Fruit fly (Drosophila melanogaster): ENCODE results near the gene Msp300.

Gene Msp300

DNA sequence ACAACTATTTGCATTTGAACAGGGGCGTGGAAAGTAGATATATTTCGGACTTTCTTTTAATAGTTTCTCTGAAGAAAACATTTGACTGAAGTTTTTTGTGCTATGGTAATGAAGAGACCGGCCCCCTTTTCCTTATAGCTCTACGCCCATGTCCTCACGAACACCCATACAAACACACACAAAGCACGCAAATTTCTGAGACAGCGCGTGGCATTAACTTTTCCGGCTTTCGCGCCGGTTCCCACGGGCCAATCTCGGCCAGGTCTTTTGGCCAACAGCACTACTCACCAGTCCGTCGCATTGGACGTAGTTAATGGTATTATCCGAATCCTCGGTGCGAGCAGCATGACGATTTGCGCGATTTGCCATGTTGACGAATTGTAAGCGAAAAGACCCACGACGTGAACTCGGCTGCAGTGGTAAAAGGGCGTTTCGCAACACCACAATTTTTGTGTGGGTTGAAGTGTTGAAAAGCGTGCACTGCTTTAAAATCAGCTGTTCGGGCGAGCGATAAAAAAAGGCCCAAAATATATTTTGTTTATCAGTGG lies 48.2 kb upstream of the Msp300 start, which contains the start of gene senju (continued):
- TF ChIP-seq cwo (GFP tag; optimal IDR thresholded peaks at IDR 0.05), result peak; percentile 79
- peak; percentile 30 for TF ChIP-seq bigmax (GFP tag; optimal IDR thresholded peaks at IDR 0.05)
- TF ChIP-seq sens-2 (GFP tag; IDR thresholded peaks at IDR 0.05), result peak; percentile 76
- TF ChIP-seq gce (GFP tag; IDR thresholded peaks at IDR 0.05), result peak; percentile 79; the same call in 2 of the 3 replicates
- peak; percentile 93 for TF ChIP-seq cg (GFP tag; optimal IDR thresholded peaks at IDR 0.05)
- TF ChIP-seq Sry-δ (GFP tag; optimal IDR thresholded peaks at IDR 0.05), result peak; percentile 45
- TF ChIP-seq otp (GFP tag; IDR thresholded peaks at IDR 0.05), result peak; percentile 57
- TF ChIP-seq CG10979 (tag; optimal IDR thresholded peaks at IDR 0.05), result peak; percentile 76
- TF ChIP-seq CG17361 (GFP tag; IDR thresholded peaks at IDR 0.05), result peak; percentile 78
- TF ChIP-seq tup (GFP tag; optimal IDR thresholded peaks at IDR 0.05), result no peak
- TF ChIP-seq CG6791 (GFP tag; IDR thresholded peaks at IDR 0.05; ENCODE audit: partially characterized antibody), result peak; percentile 54
- TF ChIP-seq dimm (GFP tag; IDR thresholded peaks at IDR 0.05), result no peak
- peak; percentile 90 for TF ChIP-seq gro (GFP tag; optimal IDR thresholded peaks at IDR 0.05)
- peak; percentile 79 for TF ChIP-seq ara (GFP tag; IDR thresholded peaks at IDR 0.05)
- TF ChIP-seq CG17802 (tag; optimal IDR thresholded peaks at IDR 0.05), result no peak
- TF ChIP-seq CG17186 (GFP tag; optimal IDR thresholded peaks at IDR 0.05), result peak; percentile 83
- TF ChIP-seq CG11398 (GFP tag; optimal IDR thresholded peaks at IDR 0.05), result peak; percentile 85
- no peak for TF ChIP-seq CG17612 (GFP tag; IDR thresholded peaks at IDR 0.05)
- peak; percentile 83 for TF ChIP-seq CG17385 (GFP tag; optimal IDR thresholded peaks at IDR 0.05)
- TF ChIP-seq btn (GFP tag; optimal IDR thresholded peaks at IDR 0.05), result peak; percentile 78
- TF ChIP-seq Hsf (GFP tag; optimal IDR thresholded peaks at IDR 0.05), result peak; percentile 80
- peak; percentile 61 for TF ChIP-seq CG17568 (GFP tag; optimal IDR thresholded peaks at IDR 0.05)
- peak; percentile 80 for TF ChIP-seq Sox102F (GFP tag; optimal IDR thresholded peaks at IDR 0.05)
- TF ChIP-seq CG8089 (GFP tag; optimal IDR thresholded peaks at IDR 0.05), result peak; percentile 80
- no peak for TF ChIP-seq dan (GFP tag; IDR thresholded peaks at IDR 0.05)
- TF ChIP-seq CG12219 (GFP tag; optimal IDR thresholded peaks at IDR 0.05), result peak; percentile 71
- TF ChIP-seq CG1647 (GFP tag; optimal IDR thresholded peaks at IDR 0.05), result peak; percentile 45
- TF ChIP-seq CG34224 (GFP tag; IDR thresholded peaks at IDR 0.05; ENCODE audit: partially characterized antibody), result peak; percentile 63; the same call in 2 of the 3 replicates
- peak; percentile 68 for TF ChIP-seq CG1024 (GFP tag; IDR thresholded peaks at IDR 0.05)
- no peak for TF ChIP-seq sna (GFP tag; IDR thresholded peaks at IDR 0.05; ENCODE audit: partially characterized antibody)
- TF ChIP-seq CG18619 (GFP tag; optimal IDR thresholded peaks at IDR 0.05), result peak; percentile 87
- TF ChIP-seq CG30020 (tag; optimal IDR thresholded peaks at IDR 0.05), result peak; percentile 55
- TF ChIP-seq Hr3 (GFP tag; optimal IDR thresholded peaks at IDR 0.05), result peak; percentile 83
- 0 out of 3 replicates have a peak, but pooled peaks have one; percentile 46 for TF ChIP-seq mld (GFP tag; IDR thresholded peaks at IDR 0.05; ENCODE audit: partially characterized antibody)
- peak; percentile 74 for TF ChIP-seq E2f1 (GFP tag; IDR thresholded peaks at IDR 0.05)
- TF ChIP-seq pros (GFP tag; optimal IDR thresholded peaks at IDR 0.05), result peak; percentile 20
- peak; percentile 79 for TF ChIP-seq Usf (GFP tag; optimal IDR thresholded peaks at IDR 0.05)
- peak; percentile 69 for TF ChIP-seq ttk (GFP tag; IDR thresholded peaks at IDR 0.05)
- no peak for TF ChIP-seq prd (optimal IDR thresholded peaks at IDR 0.05)
- TF ChIP-seq prd (GFP tag; IDR thresholded peaks at IDR 0.05), result peak; percentile 84
- peak; percentile 85 for TF ChIP-seq org-1 (GFP tag; optimal IDR thresholded peaks at IDR 0.05)
- TF ChIP-seq wdn (GFP tag; IDR thresholded peaks at IDR 0.05), result peak; percentile 66
- peak; percentile 83 for TF ChIP-seq Awh (GFP tag; IDR thresholded peaks at IDR 0.05)
- TF ChIP-seq CG3838 (GFP tag; optimal IDR thresholded peaks at IDR 0.05), result peak; percentile 33
- peak; percentile 88 for TF ChIP-seq CG7786 (GFP tag; optimal IDR thresholded peaks at IDR 0.05)
- TF ChIP-seq dysf (GFP tag; IDR thresholded peaks at IDR 0.05), result peak; percentile 89
- TF ChIP-seq fd3F (GFP tag; optimal IDR thresholded peaks at IDR 0.05), result peak; percentile 50
- TF ChIP-seq az2 (GFP tag; optimal IDR thresholded peaks at IDR 0.05), result peak; percentile 88
- TF ChIP-seq usp (GFP tag; optimal IDR thresholded peaks at IDR 0.05), result no peak
- TF ChIP-seq CG15601 (tag; optimal IDR thresholded peaks at IDR 0.05), result peak; percentile 45
- TF ChIP-seq zf30C (GFP tag; optimal IDR thresholded peaks at IDR 0.05), result peak; percentile 0

Data from whole organism, embryonic.